Worm (Caenorhabditis elegans) whole organism, late embryonic: Measurements from ENCODE around the gene unc-132.

Experiments used
- C08G9.2 ChIP-seq: sonication (generic microtip); optimal IDR thresholded peaks from 2 replicates; lab custom pipeline; 2016; ENCODE audit warnings: mild to moderate bottlenecking, missing genetic modification characterization, moderate library complexity, missing compliant biosample characterization
- K02D7.2 ChIP-seq: sonication (generic microtip); optimal IDR thresholded peaks from 2 replicates; lab custom pipeline; 2017; ENCODE audit warnings: mild to moderate bottlenecking, missing genetic modification characterization, missing compliant biosample characterization
- K09A11.1 ChIP-seq: sonication (generic microtip); optimal IDR thresholded peaks from 2 replicates; lab custom pipeline; 2017; ENCODE audit warnings: antibody characterized with exemption, mild to moderate bottlenecking, missing genetic modification characterization, missing compliant biosample characterization; ENCODE audit not compliant: insufficient read depth
- T23F11.4 ChIP-seq: fragments of 200-800 bp; sonication (Bioruptor generic); optimal IDR thresholded peaks from 2 replicates; lab custom pipeline; 2018; ENCODE audit warnings: mild to moderate bottlenecking, missing genetic modification characterization, missing compliant biosample characterization
- Y22D7AL.16 ChIP-seq: sonication (generic microtip); optimal IDR thresholded peaks from 2 replicates; lab custom pipeline; 2016; ENCODE audit warnings: missing genetic modification characterization, missing compliant biosample characterization
- ahr-1 ChIP-seq: sonication (generic microtip); optimal IDR thresholded peaks from 2 replicates; lab custom pipeline; 2016; ENCODE audit warnings: missing genetic modification characterization, missing compliant biosample characterization
- ceh-14 ChIP-seq: sonication (generic microtip); optimal IDR thresholded peaks from 2 replicates; lab custom pipeline; 2016; ENCODE audit warnings: missing genotype, missing genetic modification characterization, missing compliant biosample characterization
- ceh-18 ChIP-seq: sonication (generic microtip); optimal IDR thresholded peaks from 2 replicates; lab custom pipeline; 2016; ENCODE audit warnings: missing genetic modification characterization, missing compliant biosample characterization
- ceh-2 ChIP-seq: sonication (generic microtip); optimal IDR thresholded peaks from 2 replicates; lab custom pipeline; 2016; ENCODE audit warnings: missing genotype, missing genetic modification characterization, missing compliant biosample characterization
- ceh-24 ChIP-seq: sonication (generic microtip); optimal IDR thresholded peaks from 2 replicates; lab custom pipeline; 2016; ENCODE audit warnings: mild to moderate bottlenecking, missing genetic modification characterization, missing compliant biosample characterization
- ceh-31 ChIP-seq: sonication (generic microtip); optimal IDR thresholded peaks from 2 replicates; lab custom pipeline; 2016; ENCODE audit warnings: missing genetic modification characterization, missing compliant biosample characterization
- ceh-34 ChIP-seq: sonication (generic microtip); optimal IDR thresholded peaks from 2 replicates; lab custom pipeline; 2016; ENCODE audit warnings: mild to moderate bottlenecking, missing genetic modification characterization, missing compliant biosample characterization
- ceh-48 ChIP-seq: sonication (generic microtip); optimal IDR thresholded peaks from 2 replicates; lab custom pipeline; 2016; ENCODE audit warnings: missing genetic modification characterization, inconsistent platforms, missing compliant biosample characterization
- ceh-6 ChIP-seq: fragments of 200-800 bp; sonication (Bioruptor generic); optimal IDR thresholded peaks from 2 replicates; lab custom pipeline; 2018; ENCODE audit warnings: mild to moderate bottlenecking, missing genetic modification characterization, missing compliant biosample characterization
- dmd-4 ChIP-seq: sonication (generic microtip); optimal IDR thresholded peaks from 2 replicates; lab custom pipeline; 2016; ENCODE audit warnings: borderline replicate concordance, missing genetic modification characterization, missing compliant biosample characterization
- elt-2 ChIP-seq: sonication (generic microtip); optimal IDR thresholded peaks from 2 replicates; lab custom pipeline; 2016; ENCODE audit warnings: missing genetic modification reagents, missing genetic modification characterization, missing compliant biosample characterization
- elt-4 ChIP-seq: sonication (generic microtip); optimal IDR thresholded peaks from 2 replicates; lab custom pipeline; 2016; ENCODE audit warnings: missing genetic modification characterization, missing compliant biosample characterization
- eyg-1 ChIP-seq: sonication (generic microtip); optimal IDR thresholded peaks from 2 replicates; lab custom pipeline; 2016; ENCODE audit warnings: missing genotype, missing genetic modification characterization, missing compliant biosample characterization
- fax-1 ChIP-seq: sonication (generic microtip); optimal IDR thresholded peaks from 2 replicates; lab custom pipeline; 2016; ENCODE audit warnings: missing genotype, missing genetic modification characterization, missing compliant biosample characterization
- fkh-10 ChIP-seq: fragments of 150-350 bp; optimal IDR thresholded peaks from 2 replicates; lab custom pipeline; 2014; ENCODE audit warnings: missing biosample characterization, missing genetic modification reagents, missing genetic modification characterization
- fkh-6 ChIP-seq: sonication (generic microtip); optimal IDR thresholded peaks from 2 replicates; lab custom pipeline; 2016; ENCODE audit warnings: missing genetic modification characterization, missing compliant biosample characterization
- gmeb-2 ChIP-seq: sonication (generic microtip); optimal IDR thresholded peaks from 2 replicates; lab custom pipeline; 2016; ENCODE audit warnings: missing genetic modification characterization, inconsistent platforms, missing compliant biosample characterization
- hlh-13 ChIP-seq: fragments of 200-800 bp; sonication (Bioruptor generic); optimal IDR thresholded peaks from 2 replicates; lab custom pipeline; 2018; ENCODE audit warnings: mild to moderate bottlenecking, missing genetic modification characterization, missing compliant biosample characterization
- hlh-15 ChIP-seq: sonication (generic microtip); optimal IDR thresholded peaks from 2 replicates; lab custom pipeline; 2016; ENCODE audit warnings: missing genetic modification characterization, missing compliant biosample characterization
- lin-11 ChIP-seq: fragments of 200-800 bp; sonication (Bioruptor generic); optimal IDR thresholded peaks from 2 replicates; lab custom pipeline; 2018; ENCODE audit warnings: mild to moderate bottlenecking, missing genetic modification characterization, missing compliant biosample characterization
- madf-2 ChIP-seq: sonication (generic microtip); optimal IDR thresholded peaks from 2 replicates; lab custom pipeline; 2017; ENCODE audit warnings: missing genetic modification characterization, missing compliant biosample characterization
- mec-3 ChIP-seq: sonication (generic microtip); optimal IDR thresholded peaks from 2 replicates; lab custom pipeline; 2016; ENCODE audit warnings: borderline replicate concordance, missing genetic modification characterization, missing compliant biosample characterization
- nfya-1 ChIP-seq: sonication (generic microtip); optimal IDR thresholded peaks from 2 replicates; lab custom pipeline; 2017; ENCODE audit warnings: missing genetic modification characterization, mild to moderate bottlenecking, missing compliant biosample characterization, antibody characterized with exemption, moderate library complexity
- nhr-232 ChIP-seq: sonication (generic microtip); optimal IDR thresholded peaks from 2 replicates; lab custom pipeline; 2016; ENCODE audit warnings: missing genetic modification characterization, missing compliant biosample characterization
- npax-4 ChIP-seq: sonication (generic microtip); optimal IDR thresholded peaks from 2 replicates; lab custom pipeline; 2016; ENCODE audit warnings: missing genetic modification characterization, missing compliant biosample characterization
- odd-2 ChIP-seq: sonication (generic microtip); optimal IDR thresholded peaks from 2 replicates; lab custom pipeline; 2017; ENCODE audit warnings: antibody characterized with exemption, mild to moderate bottlenecking, missing genetic modification characterization, missing compliant biosample characterization
- pha-4 ChIP-seq: fragments of 150-350 bp; optimal IDR thresholded peaks from 2 replicates; lab custom pipeline; 2018; ENCODE audit warnings: missing biosample characterization, missing genetic modification reagents, missing genetic modification characterization
- pqm-1 ChIP-seq: sonication (generic microtip); optimal IDR thresholded peaks from 2 replicates; lab custom pipeline; 2016; ENCODE audit warnings: missing genetic modification characterization, missing compliant biosample characterization
- pros-1 ChIP-seq: fragments of 150-350 bp; optimal IDR thresholded peaks from 2 replicates; lab custom pipeline; 2014; ENCODE audit warnings: missing biosample characterization, missing genetic modification reagents, missing genetic modification characterization
- ref-2 ChIP-seq: sonication (generic microtip); optimal IDR thresholded peaks from 2 replicates; lab custom pipeline; 2016; ENCODE audit warnings: missing genetic modification characterization, missing compliant biosample characterization
- rnt-1 ChIP-seq: sonication (generic microtip); optimal IDR thresholded peaks from 2 replicates; lab custom pipeline; 2016; ENCODE audit warnings: missing genetic modification characterization, missing compliant biosample characterization
- sox-2 ChIP-seq: fragments of 200-800 bp; sonication (Bioruptor generic); IDR thresholded peaks from 2 replicates; pipeline ENCODE4 v1.3.6; 2022; ENCODE audit warnings: missing genetic modification reagents, missing genetic modification characterization, missing compliant biosample characterization
- sox-4 ChIP-seq: sonication (generic microtip); optimal IDR thresholded peaks from 2 replicates; lab custom pipeline; 2017; ENCODE audit warnings: mild to moderate bottlenecking, missing genetic modification characterization, inconsistent platforms, missing compliant biosample characterization
- tbx-2 ChIP-seq: sonication (generic microtip); optimal IDR thresholded peaks from 2 replicates; lab custom pipeline; 2016; ENCODE audit warnings: missing genetic modification characterization, missing compliant biosample characterization
- unc-42 ChIP-seq: sonication (generic microtip); optimal IDR thresholded peaks from 2 replicates; lab custom pipeline; 2016; ENCODE audit warnings: missing genotype, missing genetic modification characterization, missing compliant biosample characterization
- zip-5 ChIP-seq: sonication (generic microtip); optimal IDR thresholded peaks from 2 replicates; lab custom pipeline; 2016; ENCODE audit warnings: missing genetic modification characterization, missing compliant biosample characterization

Gene unc-132

ce11 chrV:3703888-3704287, 17.0 kb downstream of the unc-132 start (continued):
- TF ChIP-seq gmeb-2 (tag; lab: Kevin White, UChicago) (no peak), ceh-18 (peak; percentile 24), T23F11.4 (GFP tag; lab: Kevin White, UChicago) (no peak), mec-3 (tag; lab: Kevin White, UChicago) (no peak), rnt-1 (tag; lab: Kevin White, UChicago) (no peak), K02D7.2 (tag; lab: Kevin White, UChicago) (no peak), fax-1 (tag; lab: Kevin White, UChicago) (no peak), sox-2 (no peak), elt-4 (tag; lab: Kevin White, UChicago) (no peak), pros-1 (tag; lab: Kevin White, UChicago) (peak; percentile 30), hlh-13 (GFP tag; lab: Kevin White, UChicago) (no peak), unc-42 (tag; lab: Kevin White, UChicago) (peak; percentile 36), dmd-4 (no peak), nhr-232 (tag; lab: Kevin White, UChicago) (no peak), ahr-1 (tag; lab: Kevin White, UChicago) (no peak)

- no peak for TF ChIP-seq rnt-1 (tag; lab: Kevin White, UChicago)
- TF ChIP-seq npax-4 (tag; lab: Kevin White, UChicago): no peak
- no peak for TF ChIP-seq gmeb-2 (tag; lab: Kevin White, UChicago)
- no peak for TF ChIP-seq K09A11.1 (tag; lab: Kevin White, UChicago)
- TF ChIP-seq tbx-2 (tag; lab: Kevin White, UChicago): no peak
- TF ChIP-seq odd-2: no peak
- TF ChIP-seq zip-5 (tag; lab: Kevin White, UChicago): no peak
- TF ChIP-seq hlh-15: no peak
- TF ChIP-seq ceh-24: no peak
- TF ChIP-seq eyg-1: no peak
- TF ChIP-seq lin-11: no peak
- TF ChIP-seq ref-2 (tag; lab: Kevin White, UChicago): no peak
- TF ChIP-seq sox-4 (tag; lab: Kevin White, UChicago): no peak
- TF ChIP-seq pha-4 (tag; lab: Kevin White, UChicago): no peak
- TF ChIP-seq madf-2: no peak
- TF ChIP-seq C08G9.2: no peak
- no peak for TF ChIP-seq Y22D7AL.16 (tag; lab: Kevin White, UChicago)
- TF ChIP-seq ceh-6: no peak
- TF ChIP-seq ahr-1 (tag; lab: Kevin White, UChicago): no peak
Measured at ce11 chrV:3704688-3705087, 17.8 kb downstream of the unc-132 start, which contains the start of gene lin-40. Gene lin-40 (plus strand): TSS chrV:3704988.

- no peak for TF ChIP-seq pqm-1 (tag; lab: Kevin White, UChicago)
Measured at ce11 chrV:3706167-3706566, 19.3 kb downstream of the unc-132 start.

- TF ChIP-seq fkh-6 (tag; lab: Kevin White, UChicago): no peak
- TF ChIP-seq pros-1 (tag; lab: Kevin White, UChicago): no peak
- no peak for TF ChIP-seq nfya-1 (tag; lab: Kevin White, UChicago)
- TF ChIP-seq ceh-34: no peak
- TF ChIP-seq ceh-31 (tag; lab: Kevin White, UChicago): no peak
- TF ChIP-seq elt-2 (tag; lab: Kevin White, UChicago): no peak
- no peak for TF ChIP-seq ahr-1 (tag; lab: Kevin White, UChicago)
- no peak for TF ChIP-seq K02D7.2 (tag; lab: Kevin White, UChicago)
- TF ChIP-seq fkh-10 (GFP tag; lab: Kevin White, UChicago): no peak
- no peak for TF ChIP-seq T23F11.4 (GFP tag; lab: Kevin White, UChicago)
- no peak for TF ChIP-seq ceh-18
- TF ChIP-seq mec-3 (tag; lab: Kevin White, UChicago): no peak
- TF ChIP-seq K09A11.1 (tag; lab: Kevin White, UChicago): no peak
- TF ChIP-seq ceh-48 (tag; lab: Kevin White, UChicago): no peak
- TF ChIP-seq elt-4 (tag; lab: Kevin White, UChicago): no peak
- TF ChIP-seq ceh-14 (tag; lab: Kevin White, UChicago): no peak
- TF ChIP-seq dmd-4: no peak
- no peak for TF ChIP-seq lin-11
- no peak for TF ChIP-seq ceh-2
- TF ChIP-seq, all 69 proteins: peak for 0
Measured at ce11 chrV:3706893-3707292, 20.0 kb downstream of the unc-132 start.
